Fruit fly (Drosophila melanogaster) whole organism, embryonic: ENCODE data around the gene Gyc88E.
A peak's percentile ranks its signal among the peaks of the same experiment; 100 is the strongest.

Experiments used
- Bdp1 ChIP-seq: fragments of 200-800 bp; sonication (Bioruptor generic); optimal IDR thresholded peaks from 3 replicates; lab custom pipeline; 2016; ENCODE audit warnings: missing biosample characterization, missing genetic modification characterization
- CG11247 ChIP-seq: fragments of 200-800 bp; sonication (Bioruptor generic); IDR thresholded peaks from 2 replicates; pipeline ENCODE4 v1.3.6; 2022; ENCODE audit warnings: missing biosample characterization, missing genetic modification characterization
- CG12071 ChIP-seq: fragments of 200-800 bp; sonication (Bioruptor generic); optimal IDR thresholded peaks from 3 replicates; lab custom pipeline; 2018; ENCODE audit warnings: missing biosample characterization, mild to moderate bottlenecking, missing genetic modification characterization
- CG12219 ChIP-seq: fragments of 200-800 bp; sonication (Bioruptor generic); optimal IDR thresholded peaks from 3 replicates; lab custom pipeline; 2018; ENCODE audit warnings: missing biosample characterization, mild to moderate bottlenecking, missing genetic modification characterization
- CG12299 ChIP-seq: fragments of 200-800 bp; sonication (Bioruptor generic); optimal IDR thresholded peaks from 2 replicates; lab custom pipeline; 2018; ENCODE audit warnings: missing biosample characterization, mild to moderate bottlenecking, missing genetic modification characterization
- CG12769 ChIP-seq: fragments of 200-800 bp; sonication (Bioruptor generic); optimal IDR thresholded peaks from 2 replicates; lab custom pipeline; 2019; ENCODE audit warnings: missing biosample characterization, mild to moderate bottlenecking, missing genetic modification characterization, moderate library complexity
- CG13424 ChIP-seq: fragments of 200-800 bp; sonication (Bioruptor generic); optimal IDR thresholded peaks from 2 replicates; lab custom pipeline; 2019; ENCODE audit warnings: missing biosample characterization, mild to moderate bottlenecking, missing genetic modification characterization, moderate library complexity
- CG17568 ChIP-seq: fragments of 200-800 bp; sonication (Bioruptor generic); optimal IDR thresholded peaks from 2 replicates; lab custom pipeline; 2018; ENCODE audit warnings: missing biosample characterization, mild to moderate bottlenecking, missing genetic modification characterization, moderate library complexity
- CG17829 ChIP-seq: fragments of 200-800 bp; optimal IDR thresholded peaks from 2 replicates; lab custom pipeline; 2019; ENCODE audit warnings: missing biosample characterization, mild to moderate bottlenecking, missing genetic modification characterization, moderate library complexity
- CG2120 ChIP-seq: fragments of 200-800 bp; sonication (Bioruptor generic); optimal IDR thresholded peaks from 3 replicates; lab custom pipeline; 2016; ENCODE audit warnings: missing biosample characterization, missing genetic modification characterization
- CG2889 ChIP-seq: fragments of 200-800 bp; sonication (Bioruptor generic); IDR thresholded peaks from 3 replicates; pipeline ENCODE4 v1.3.6; 2022; ENCODE audit warnings: missing biosample characterization, missing genetic modification characterization
- CG30020 ChIP-seq: fragments of 200-800 bp; optimal IDR thresholded peaks from 2 replicates; lab custom pipeline; 2019; ENCODE audit warnings: missing biosample characterization, mild to moderate bottlenecking, missing genetic modification characterization, moderate library complexity
- CG34422 ChIP-seq: fragments of 200-800 bp; sonication (Bioruptor generic); IDR thresholded peaks from 3 replicates; pipeline ENCODE4 v1.3.6; 2022; ENCODE audit warnings: missing biosample characterization, missing genetic modification characterization
- CG4404 ChIP-seq: fragments of 200-800 bp; sonication (Bioruptor generic); IDR thresholded peaks from 2 replicates; pipeline ENCODE4 v1.3.6; 2022; ENCODE audit warnings: missing biosample characterization, missing genetic modification characterization
- CG7271 ChIP-seq: fragments of 200-800 bp; sonication (Bioruptor generic); optimal IDR thresholded peaks from 2 replicates; lab custom pipeline; 2018; ENCODE audit warnings: missing biosample characterization, mild to moderate bottlenecking, missing genetic modification characterization, moderate library complexity
- CG8359 ChIP-seq: fragments of 200-800 bp; sonication (Bioruptor generic); optimal IDR thresholded peaks from 2 replicates; lab custom pipeline; 2017; ENCODE audit warnings: missing biosample characterization, mild to moderate bottlenecking, missing genetic modification characterization, borderline replicate concordance
- CG8388 ChIP-seq: fragments of 200-800 bp; sonication (Bioruptor generic); optimal IDR thresholded peaks from 2 replicates; lab custom pipeline; 2019; ENCODE audit warnings: missing biosample characterization, mild to moderate bottlenecking, missing genetic modification characterization, moderate library complexity
- D19B ChIP-seq: fragments of 200-800 bp; sonication (Bioruptor generic); optimal IDR thresholded peaks from 2 replicates; lab custom pipeline; 2017; ENCODE audit warnings: missing biosample characterization, mild to moderate bottlenecking, missing genetic modification characterization
- Dp ChIP-seq: fragments of 200-800 bp; sonication (Bioruptor generic); optimal IDR thresholded peaks from 2 replicates; lab custom pipeline; 2018; ENCODE audit warnings: missing biosample characterization, mild to moderate bottlenecking, missing genetic modification characterization, moderate library complexity
- HLH3B ChIP-seq: fragments of 200-800 bp; sonication (Bioruptor generic); IDR thresholded peaks from 2 replicates; pipeline ENCODE4 v1.3.6; 2022; ENCODE audit warnings: missing biosample characterization, missing genetic modification characterization
- Hmr ChIP-seq: fragments of 200-800 bp; sonication (Bioruptor generic); optimal IDR thresholded peaks from 3 replicates; lab custom pipeline; 2017; ENCODE audit warnings: mild to moderate bottlenecking, missing biosample characterization, missing genetic modification reagents, missing genetic modification characterization
- MTF-1 ChIP-seq: fragments of 200-800 bp; sonication (Bioruptor generic); optimal IDR thresholded peaks from 2 replicates; lab custom pipeline; 2018; ENCODE audit warnings: missing biosample characterization, mild to moderate bottlenecking, missing genetic modification characterization, borderline replicate concordance
- Mad ChIP-seq: fragments of 200-800 bp; sonication (Bioruptor generic); optimal IDR thresholded peaks from 2 replicates; lab custom pipeline; 2016; ENCODE audit warnings: missing biosample characterization, missing genetic modification characterization
- NK7.1 ChIP-seq: fragments of 200-800 bp; sonication (Bioruptor generic); optimal IDR thresholded peaks from 3 replicates; lab custom pipeline; 2016; ENCODE audit warnings: missing biosample characterization, missing genetic modification characterization
- Nf-YC ChIP-seq: fragments of 200-800 bp; optimal IDR thresholded peaks from 3 replicates; lab custom pipeline; 2019; ENCODE audit warnings: missing biosample characterization, mild to moderate bottlenecking, missing genetic modification characterization, moderate library complexity
- PHDP ChIP-seq: fragments of 200-800 bp; sonication (Bioruptor generic); optimal IDR thresholded peaks from 3 replicates; lab custom pipeline; 2018; ENCODE audit warnings: missing biosample characterization, mild to moderate bottlenecking, missing genetic modification characterization, moderate library complexity
- Poxn ChIP-seq: fragments of 200-800 bp; sonication (Bioruptor generic); IDR thresholded peaks from 2 replicates; pipeline ENCODE4 v1.3.6; 2022; ENCODE audit warnings: missing biosample characterization, missing genetic modification characterization
- Ravus ChIP-seq: fragments of 200-800 bp; sonication (Bioruptor generic); IDR thresholded peaks from 2 replicates; pipeline ENCODE4 v1.3.6; 2022; ENCODE audit warnings: missing biosample characterization, missing genetic modification characterization
- Rx ChIP-seq: fragments of 200-800 bp; sonication (Bioruptor generic); IDR thresholded peaks from 2 replicates; pipeline ENCODE4 v1.3.6; 2022; ENCODE audit warnings: missing biosample characterization, missing genetic modification characterization
- Sox100B ChIP-seq: fragments of 200-800 bp; sonication (Bioruptor generic); optimal IDR thresholded peaks from 3 replicates; lab custom pipeline; 2018; ENCODE audit warnings: missing biosample characterization, mild to moderate bottlenecking, missing genetic modification characterization
- YL-1 ChIP-seq: fragments of 200-800 bp; sonication (Bioruptor generic); optimal IDR thresholded peaks from 3 replicates; lab custom pipeline; 2017; ENCODE audit warnings: missing biosample characterization, mild to moderate bottlenecking, missing genetic modification characterization
- amos ChIP-seq: fragments of 200-800 bp; sonication (Bioruptor generic); IDR thresholded peaks from 2 replicates; pipeline ENCODE4 v1.3.6; 2022; ENCODE audit warnings: missing biosample characterization, missing genetic modification characterization; ENCODE audit not compliant: partially characterized antibody
- ash1 ChIP-seq: fragments of 200-800 bp; sonication (Bioruptor generic); optimal IDR thresholded peaks from 2 replicates; lab custom pipeline; 2018; ENCODE audit warnings: missing biosample characterization, mild to moderate bottlenecking, missing genetic modification characterization
- chinmo ChIP-seq: fragments of 200-800 bp; sonication (Bioruptor generic); IDR thresholded peaks from 4 replicates; pipeline ENCODE4 v1.3.6; 2022; ENCODE audit warnings: missing biosample characterization, missing genetic modification characterization; ENCODE audit not compliant: partially characterized antibody
- da ChIP-seq: fragments of 200-800 bp; sonication (Bioruptor generic); optimal IDR thresholded peaks from 2 replicates; lab custom pipeline; 2016; ENCODE audit warnings: missing biosample characterization, missing genetic modification characterization
- disco-r ChIP-seq: fragments of 200-800 bp; sonication (Bioruptor generic); optimal IDR thresholded peaks from 2 replicates; lab custom pipeline; 2016; ENCODE audit warnings: missing biosample characterization, missing genetic modification characterization
- ems ChIP-seq: fragments of 200-800 bp; sonication (Bioruptor generic); optimal IDR thresholded peaks from 3 replicates; lab custom pipeline; 2016; ENCODE audit warnings: missing biosample characterization, missing genetic modification characterization
- eve ChIP-seq, 2 experiments: fragments of >200 bp; optimal IDR thresholded peaks; 2 replicates each; lab custom pipeline; 2017; ENCODE audit warnings: missing biosample characterization in 2 of 2, missing genetic modification characterization in 2 of 2
- ewg ChIP-seq: fragments of 200-800 bp; sonication (Bioruptor generic); optimal IDR thresholded peaks from 3 replicates; lab custom pipeline; 2017; ENCODE audit warnings: mild to moderate bottlenecking, missing biosample characterization, missing genetic modification reagents, missing genetic modification characterization
- hb ChIP-seq: fragments of 200-800 bp; sonication (Bioruptor generic); IDR thresholded peaks from 3 replicates; pipeline ENCODE4 v1.3.6; 2022; ENCODE audit warnings: missing biosample characterization, missing genetic modification characterization; ENCODE audit not compliant: partially characterized antibody
- insv ChIP-seq, 2 experiments: fragments of 200-800 bp; sonication (Bioruptor generic); optimal IDR thresholded peaks; 3 replicates each; lab custom pipeline; 2016 to 2018; ENCODE audit warnings: missing biosample characterization in 2 of 2, missing genetic modification characterization in 2 of 2
- inv ChIP-seq: fragments of 200-800 bp; sonication (Bioruptor generic); IDR thresholded peaks from 2 replicates; pipeline ENCODE4 v1.3.6; 2022; ENCODE audit warnings: missing biosample characterization, missing genetic modification characterization; ENCODE audit not compliant: partially characterized antibody
- jing ChIP-seq: fragments of 200-800 bp; sonication (Bioruptor generic); optimal IDR thresholded peaks from 2 replicates; lab custom pipeline; 2018; ENCODE audit warnings: missing biosample characterization, mild to moderate bottlenecking, missing genetic modification characterization
- lov ChIP-seq, 2 experiments: fragments of 200-800 bp in 1 of 2; fragments of >200 bp in 1 of 2; sonication (Bioruptor generic) in 1 of 2; IDR thresholded peaks in 1 of 2; optimal IDR thresholded peaks in 1 of 2; 2 replicates in 1 of 2; 3 replicates in 1 of 2; pipeline versions ENCODE4 v1.3.6 to Lab custom; 2017 to 2022; ENCODE audit warnings: missing biosample characterization in 1 of 2, missing genetic modification characterization in 1 of 2
- twi ChIP-seq: fragments of 200-800 bp; optimal IDR thresholded peaks from 2 replicates; lab custom pipeline; 2019; ENCODE audit warnings: missing biosample characterization, mild to moderate bottlenecking, missing genetic modification characterization, moderate library complexity
- zen ChIP-seq: fragments of 200-800 bp; sonication (Bioruptor generic); optimal IDR thresholded peaks from 3 replicates; lab custom pipeline; 2018; ENCODE audit warnings: missing biosample characterization, mild to moderate bottlenecking, missing genetic modification characterization, moderate library complexity
- zen2 ChIP-seq: fragments of 200-800 bp; sonication (Bioruptor generic); IDR thresholded peaks from 3 replicates; pipeline ENCODE4 v1.3.6; 2022; ENCODE audit warnings: missing biosample characterization, missing genetic modification characterization; ENCODE audit not compliant: partially characterized antibody

Gene Gyc88E

dm6 chr3R:15208712-15209499 is 58.7 kb downstream of the Gyc88E start, which contains the start of the genes Spn88Eb and Mau2 (continued):
- peak; percentile 56 for TF ChIP-seq Bdp1 (GFP tag; lab: Kevin White, UChicago)
- peak; percentile 41 for TF ChIP-seq ewg (GFP tag; lab: Kevin White, UChicago)
- TF ChIP-seq inv (GFP tag; lab: Robert Waterston, UW), result peak; percentile 49; the same call in 1 of the 2 replicates
- no peak for TF ChIP-seq jing
- peak; percentile 81 for TF ChIP-seq CG2120 (GFP tag; lab: Kevin White, UChicago)
- peak; percentile 37 for TF ChIP-seq Dp (GFP tag; lab: Kevin White, UChicago)
- no peak for TF ChIP-seq CG12219 (GFP tag; lab: Kevin White, UChicago)
- TF ChIP-seq CG8359 (GFP tag; lab: Kevin White, UChicago), result no peak
- no peak for TF ChIP-seq CG17568 (GFP tag; lab: Kevin White, UChicago)
- peak; percentile 4 for TF ChIP-seq MTF-1
- peak; percentile 77 for TF ChIP-seq CG17829 (tag; lab: Kevin White, UChicago)
- TF ChIP-seq ash1 (GFP tag; lab: Kevin White, UChicago), result no peak
- TF ChIP-seq zen (tag; lab: Kevin White, UChicago), result peak; percentile 63
- TF ChIP-seq amos (GFP tag; lab: Robert Waterston, UW), result peak; percentile 79
- peak; percentile 49 for TF ChIP-seq CG8388 (GFP tag; lab: Kevin White, UChicago)
- TF ChIP-seq da (GFP tag; lab: Kevin White, UChicago), result no peak
- no peak for TF ChIP-seq D19B
- no peak for TF ChIP-seq lov (optimal IDR thresholded peaks at IDR 0.05; lab: Kevin White, UChicago)
- TF ChIP-seq lov (GFP tag; IDR thresholded peaks at IDR 0.05; lab: Robert Waterston, UW), result 0 out of 3 replicates have a peak, but pooled peaks have one; percentile 18
- no peak for TF ChIP-seq CG12071 (GFP tag; lab: Kevin White, UChicago)
- TF ChIP-seq Nf-YC (tag; lab: Kevin White, UChicago), result peak; percentile 67
- peak; percentile 1 for TF ChIP-seq disco-r (GFP tag; lab: Kevin White, UChicago)
- no peak for TF ChIP-seq CG7271
- no peak for TF ChIP-seq hb (GFP tag; lab: Robert Waterston, UW)
- peak; percentile 67 for TF ChIP-seq Rx (GFP tag; lab: Robert Waterston, UW)
- TF ChIP-seq twi (tag; lab: Kevin White, UChicago), result no peak
- TF ChIP-seq CG12299 (tag; lab: Kevin White, UChicago), result no peak
- peak; percentile 33 for TF ChIP-seq PHDP (tag; lab: Kevin White, UChicago)
- TF ChIP-seq Ravus (GFP tag; lab: Robert Waterston, UW), result peak; percentile 32
- peak; percentile 59 for TF ChIP-seq CG4404 (GFP tag; lab: Robert Waterston, UW)
- peak; percentile 53; the same call in 1 of the 2 replicates for TF ChIP-seq HLH3B (GFP tag; lab: Robert Waterston, UW)
- no peak for TF ChIP-seq CG2889 (GFP tag; lab: Robert Waterston, UW)
- no peak for TF ChIP-seq Sox100B (GFP tag; lab: Kevin White, UChicago)
- TF ChIP-seq CG11247, result peak; percentile 82
- TF ChIP-seq CG34422 (GFP tag; lab: Robert Waterston, UW), result peak; percentile 80; the same call in 2 of the 3 replicates
- no peak for TF ChIP-seq Hmr (GFP tag; lab: Kevin White, UChicago)
- TF ChIP-seq zen2 (GFP tag; lab: Robert Waterston, UW), result no peak; the same call in 2 of the 3 replicates
- TF ChIP-seq Mad (GFP tag; lab: Kevin White, UChicago), result peak; percentile 48
- TF ChIP-seq YL-1, result peak; percentile 67
- TF ChIP-seq NK7.1, result no peak
- TF ChIP-seq CG12769 (tag; lab: Kevin White, UChicago), result no peak
- TF ChIP-seq insv (GFP tag; optimal IDR thresholded peaks at IDR 0.05; lab: Kevin White, UChicago), result peak in 1 of 2 experiments; percentile 64
- TF ChIP-seq CG13424 (tag; lab: Kevin White, UChicago), result peak; percentile 60
- peak; percentile 61 for TF ChIP-seq ems
- no peak for TF ChIP-seq eve (GFP tag; optimal IDR thresholded peaks at IDR 0.05; lab: Kevin White, UChicago)
- 0 out of 4 replicates have a peak, but pooled peaks have one; percentile 52 for TF ChIP-seq chinmo
- TF ChIP-seq CG30020, result peak; percentile 72
- no peak for TF ChIP-seq Poxn
